Worm (Caenorhabditis elegans) whole organism, L2 larva: ENCODE measurements around the gene srh-299.

Source experiments
- nhr-25 ChIP-seq: fragments of 150-350 bp; sonication (generic microtip); optimal IDR thresholded peaks from 3 replicates; lab custom pipeline; 2014; ENCODE audit warnings: missing biosample characterization, missing genetic modification characterization
- snpc-4 ChIP-seq: fragments of 150-350 bp; optimal IDR thresholded peaks from 2 replicates; lab custom pipeline; 2014; ENCODE audit warnings: missing biosample characterization, missing genetic modification characterization

ce11 chrV:15913714-15914113 lies 50.6 kb downstream of the srh-299 start, which contains the start of gene F35E8.7:
- TF ChIP-seq snpc-4 (tag; lab: Kevin White, UChicago) (no peak), nhr-25 (tag; lab: Kevin White, UChicago) (no peak)
